Worm (Caenorhabditis elegans) whole organism, L1 larva: Measurements from ENCODE around the gene C16H3.3.
"Not testable (repeated sequence)": the region's sequence is repeated elsewhere in the genome, so short reads cannot be mapped to it uniquely, and the experiment has no call there.

Experiments used
- lsy-2 ChIP-seq, 2 experiments: fragments of 150-350 bp; optimal IDR thresholded peaks; 2 replicates each; lab custom pipeline; 2014; ENCODE audit warnings: missing biosample characterization in 2 of 2, missing genetic modification characterization in 2 of 2
- nhr-237 ChIP-seq: fragments of 150-350 bp; optimal IDR thresholded peaks from 2 replicates; lab custom pipeline; 2014; ENCODE audit warnings: missing biosample characterization, missing genetic modification characterization
- nhr-77 ChIP-seq: fragments of 150-350 bp; optimal IDR thresholded peaks from 2 replicates; lab custom pipeline; 2014; ENCODE audit warnings: missing biosample characterization, missing genetic modification characterization
- sox-4 ChIP-seq: sonication (generic microtip); optimal IDR thresholded peaks from 2 replicates; lab custom pipeline; 2016; ENCODE audit warnings: missing genetic modification characterization, missing compliant biosample characterization
- unc-62 ChIP-seq: fragments of 150-350 bp; optimal IDR thresholded peaks from 2 replicates; lab custom pipeline; 2014; ENCODE audit warnings: missing biosample characterization, missing genetic modification reagents, missing genetic modification characterization
- ztf-11 ChIP-seq, 2 experiments: sonication (generic microtip); optimal IDR thresholded peaks; 2 replicates each; lab custom pipeline; 2016 to 2017; ENCODE audit warnings: missing genetic modification characterization in 2 of 2, missing biosample characterization in 1 of 2, missing compliant biosample characterization in 1 of 2
- ztf-4 ChIP-seq: fragments of 150-350 bp; optimal IDR thresholded peaks from 2 replicates; lab custom pipeline; 2014; ENCODE audit warnings: missing biosample characterization, missing genetic modification characterization

DNA sequence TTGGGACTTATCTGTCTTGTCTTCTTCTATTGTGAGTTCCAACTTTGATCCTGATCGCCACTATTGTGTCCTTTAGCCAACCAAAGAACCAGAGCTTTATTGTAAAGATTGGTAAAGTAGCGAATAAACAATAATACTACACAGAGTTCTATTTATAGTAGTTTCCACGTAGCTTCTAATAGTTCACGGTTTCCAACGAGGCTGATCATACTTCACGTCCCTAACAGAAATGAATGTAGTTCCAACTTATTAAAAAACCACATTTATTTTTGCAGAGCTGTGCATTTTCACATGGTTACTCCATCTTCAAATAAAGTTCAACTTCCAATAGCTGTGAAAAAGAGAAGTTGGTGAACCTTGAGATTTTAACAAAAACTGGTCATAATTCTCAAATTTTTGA, 39.5 kb upstream of the C16H3.3 start, which contains the start of gene tmem-218:
- not testable (repeated sequence) for TF ChIP-seq lsy-2 (tag; optimal IDR thresholded peaks at IDR 0.05; lab: Kevin White, UChicago); ztf-11 (tag; optimal IDR thresholded peaks at IDR 0.05; lab: Kevin White, UChicago); sox-4 (tag; lab: Kevin White, UChicago); nhr-237 (tag; lab: Kevin White, UChicago); ztf-4 (tag; lab: Kevin White, UChicago); unc-62 (GFP tag; lab: Kevin White, UChicago); nhr-77 (tag; lab: Kevin White, UChicago)
